Fruit fly (Drosophila melanogaster) whole organism, embryonic: ENCODE data around the gene CG9286.
A peak's percentile ranks its signal among the peaks of the same experiment; 100 is the strongest.

ENCODE experiments used
- BtbVII ChIP-seq: fragments of 200-800 bp; sonication (Bioruptor generic); optimal IDR thresholded peaks from 3 replicates; lab custom pipeline; 2017; ENCODE audit warnings: missing biosample characterization, mild to moderate bottlenecking, missing genetic modification characterization
- CG10147 ChIP-seq: fragments of 200-800 bp; sonication (Bioruptor generic); optimal IDR thresholded peaks from 2 replicates; lab custom pipeline; 2019; ENCODE audit warnings: missing biosample characterization, mild to moderate bottlenecking, missing genetic modification characterization, moderate library complexity
- CG10267 ChIP-seq: fragments of 200-800 bp; sonication (Bioruptor generic); optimal IDR thresholded peaks from 2 replicates; lab custom pipeline; 2018; ENCODE audit warnings: missing biosample characterization, mild to moderate bottlenecking, missing genetic modification characterization, moderate library complexity
- CG10979 ChIP-seq: fragments of 200-800 bp; sonication (Bioruptor generic); optimal IDR thresholded peaks from 2 replicates; lab custom pipeline; 2018; ENCODE audit warnings: missing biosample characterization, mild to moderate bottlenecking, missing genetic modification characterization, moderate library complexity
- CG11093 ChIP-seq: fragments of 200-800 bp; sonication (Bioruptor generic); IDR thresholded peaks from 3 replicates; pipeline ENCODE4 v1.3.6; 2022; ENCODE audit warnings: missing biosample characterization, missing genetic modification characterization
- CG11695 ChIP-seq: fragments of 200-800 bp; sonication (Bioruptor generic); IDR thresholded peaks from 3 replicates; pipeline ENCODE4 v1.3.6; 2022; ENCODE audit warnings: missing biosample characterization, missing genetic modification characterization
- CG11723 ChIP-seq: fragments of 200-800 bp; sonication (Bioruptor generic); optimal IDR thresholded peaks from 2 replicates; lab custom pipeline; 2017; ENCODE audit warnings: missing biosample characterization, mild to moderate bottlenecking, missing genetic modification characterization
- CG12659 ChIP-seq: fragments of 200-800 bp; sonication (Bioruptor generic); optimal IDR thresholded peaks from 3 replicates; lab custom pipeline; 2017; ENCODE audit warnings: mild to moderate bottlenecking, missing biosample characterization, missing genetic modification reagents, missing genetic modification characterization
- CG13775 ChIP-seq: fragments of 200-800 bp; sonication (Bioruptor generic); optimal IDR thresholded peaks from 3 replicates; lab custom pipeline; 2017; ENCODE audit warnings: missing biosample characterization, mild to moderate bottlenecking, missing genetic modification characterization
- CG15696 ChIP-seq: fragments of 200-800 bp; sonication (Bioruptor generic); optimal IDR thresholded peaks from 2 replicates; lab custom pipeline; 2019; ENCODE audit warnings: missing biosample characterization, mild to moderate bottlenecking, missing genetic modification characterization, moderate library complexity
- CG17359 ChIP-seq: fragments of 200-800 bp; sonication (Bioruptor generic); optimal IDR thresholded peaks from 3 replicates; lab custom pipeline; 2018; ENCODE audit warnings: missing biosample characterization, mild to moderate bottlenecking, missing genetic modification characterization, moderate library complexity
- CG18262 ChIP-seq: fragments of 200-800 bp; optimal IDR thresholded peaks from 3 replicates; lab custom pipeline; 2019; ENCODE audit warnings: missing biosample characterization, mild to moderate bottlenecking, missing genetic modification characterization, moderate library complexity
- CG2712 ChIP-seq: fragments of 200-800 bp; optimal IDR thresholded peaks from 3 replicates; lab custom pipeline; 2019; ENCODE audit warnings: missing biosample characterization, mild to moderate bottlenecking, missing genetic modification characterization, moderate library complexity
- CG31224 ChIP-seq: fragments of 200-800 bp; sonication (Bioruptor generic); IDR thresholded peaks from 2 replicates; pipeline ENCODE4 v1.3.6; 2022; ENCODE audit warnings: missing biosample characterization, missing genetic modification characterization
- CG4404 ChIP-seq: fragments of 200-800 bp; sonication (Bioruptor generic); IDR thresholded peaks from 2 replicates; pipeline ENCODE4 v1.3.6; 2022; ENCODE audit warnings: missing biosample characterization, missing genetic modification characterization
- CG6791 ChIP-seq: fragments of 200-800 bp; sonication (Bioruptor generic); IDR thresholded peaks from 3 replicates; pipeline ENCODE4 v1.3.6; 2022; ENCODE audit warnings: missing biosample characterization, missing genetic modification characterization; ENCODE audit not compliant: partially characterized antibody
- CG8388 ChIP-seq: fragments of 200-800 bp; sonication (Bioruptor generic); optimal IDR thresholded peaks from 2 replicates; lab custom pipeline; 2019; ENCODE audit warnings: missing biosample characterization, mild to moderate bottlenecking, missing genetic modification characterization, moderate library complexity
- CG8478 ChIP-seq: fragments of >200 bp; optimal IDR thresholded peaks from 2 replicates; lab custom pipeline; 2018
- CG8765 ChIP-seq: fragments of 200-800 bp; sonication (Bioruptor generic); IDR thresholded peaks from 2 replicates; pipeline ENCODE4 v1.3.6; 2022; ENCODE audit warnings: missing biosample characterization, missing genetic modification characterization
- CG9727 ChIP-seq: fragments of 200-800 bp; sonication (Bioruptor generic); optimal IDR thresholded peaks from 3 replicates; lab custom pipeline; 2017; ENCODE audit warnings: missing biosample characterization, mild to moderate bottlenecking, missing genetic modification characterization
- D19A ChIP-seq: fragments of 200-800 bp; optimal IDR thresholded peaks from 3 replicates; lab custom pipeline; 2019; ENCODE audit warnings: missing biosample characterization, mild to moderate bottlenecking, missing genetic modification characterization, moderate library complexity
- Doc2 ChIP-seq: fragments of 200-800 bp; sonication (Bioruptor generic); IDR thresholded peaks from 2 replicates; pipeline ENCODE4 v1.3.6; 2022; ENCODE audit warnings: missing biosample characterization, missing genetic modification characterization
- Fer1 ChIP-seq: fragments of 200-800 bp; sonication (Bioruptor generic); optimal IDR thresholded peaks from 2 replicates; lab custom pipeline; 2017; ENCODE audit warnings: missing biosample characterization, mild to moderate bottlenecking, missing genetic modification characterization
- Fer3 ChIP-seq: fragments of 200-800 bp; sonication (Bioruptor generic); optimal IDR thresholded peaks from 2 replicates; lab custom pipeline; 2018; ENCODE audit warnings: missing biosample characterization, mild to moderate bottlenecking, missing genetic modification characterization, moderate library complexity
- Hr51 ChIP-seq, 2 experiments: fragments of 200-800 bp; sonication (Bioruptor generic); optimal IDR thresholded peaks; 2 replicates in 1 of 2; 3 replicates in 1 of 2; lab custom pipeline; 2016 to 2018; ENCODE audit warnings: missing biosample characterization in 2 of 2, missing genetic modification characterization in 2 of 2, mild to moderate bottlenecking in 1 of 2, moderate library complexity in 1 of 2
- Ptx1 ChIP-seq: fragments of 200-800 bp; sonication (Bioruptor generic); IDR thresholded peaks from 2 replicates; pipeline ENCODE4 v1.3.6; 2022; ENCODE audit warnings: missing biosample characterization, missing genetic modification characterization
- Vsx1 ChIP-seq: fragments of 200-800 bp; sonication (Bioruptor generic); optimal IDR thresholded peaks from 2 replicates; lab custom pipeline; 2017; ENCODE audit warnings: missing biosample characterization, mild to moderate bottlenecking, missing genetic modification characterization, missing genetic modification reagents
- ara ChIP-seq: fragments of 200-800 bp; sonication (Bioruptor generic); IDR thresholded peaks from 2 replicates; pipeline ENCODE4 v1.3.6; 2022; ENCODE audit warnings: missing biosample characterization, missing genetic modification characterization
- az2 ChIP-seq: fragments of 200-800 bp; sonication (Bioruptor generic); optimal IDR thresholded peaks from 3 replicates; lab custom pipeline; 2016; ENCODE audit warnings: missing biosample characterization, missing genetic modification characterization
- bbx ChIP-seq: fragments of 200-800 bp; sonication (Bioruptor generic); IDR thresholded peaks from 2 replicates; pipeline ENCODE4 v1.3.6; 2022; ENCODE audit warnings: missing biosample characterization, missing genetic modification characterization; ENCODE audit not compliant: partially characterized antibody
- caup ChIP-seq: fragments of 200-800 bp; sonication (Bioruptor generic); optimal IDR thresholded peaks from 3 replicates; lab custom pipeline; 2017; ENCODE audit warnings: missing biosample characterization, mild to moderate bottlenecking, missing genetic modification characterization, moderate library complexity; ENCODE audit not compliant: severe bottlenecking
- dmrt11E ChIP-seq: fragments of 200-800 bp; sonication (Bioruptor generic); optimal IDR thresholded peaks from 3 replicates; lab custom pipeline; 2018; ENCODE audit warnings: missing biosample characterization, mild to moderate bottlenecking, missing genetic modification characterization, moderate library complexity
- dpn ChIP-seq, 2 experiments: fragments of 200-800 bp; sonication (Bioruptor generic); optimal IDR thresholded peaks; 3 replicates each; lab custom pipeline; 2016; ENCODE audit warnings: missing biosample characterization in 2 of 2, missing genetic modification characterization in 2 of 2
- dysf ChIP-seq: fragments of 200-800 bp; sonication (Bioruptor generic); IDR thresholded peaks from 3 replicates; pipeline ENCODE4 v1.3.6; 2022; ENCODE audit warnings: missing biosample characterization, missing genetic modification characterization
- hb ChIP-seq: fragments of 200-800 bp; sonication (Bioruptor generic); IDR thresholded peaks from 3 replicates; pipeline ENCODE4 v1.3.6; 2022; ENCODE audit warnings: missing biosample characterization, missing genetic modification characterization; ENCODE audit not compliant: partially characterized antibody
- hkb ChIP-seq, 2 experiments: fragments of 200-800 bp in 1 of 2; fragments of >200 bp in 1 of 2; sonication (Bioruptor generic) in 1 of 2; IDR thresholded peaks in 1 of 2; optimal IDR thresholded peaks in 1 of 2; 2 replicates each; pipeline versions ENCODE4 v1.3.6 to Lab custom; 2017 to 2022; ENCODE audit warnings: missing biosample characterization in 1 of 2, missing genetic modification characterization in 1 of 2
- lilli ChIP-seq: fragments of 200-800 bp; sonication (Bioruptor generic); optimal IDR thresholded peaks from 3 replicates; lab custom pipeline; 2016; ENCODE audit warnings: missing biosample characterization, missing genetic modification characterization
- mirr ChIP-seq: fragments of 200-800 bp; sonication (Bioruptor generic); optimal IDR thresholded peaks from 3 replicates; lab custom pipeline; 2018; ENCODE audit warnings: missing biosample characterization, mild to moderate bottlenecking, missing genetic modification characterization
- nom ChIP-seq: fragments of 200-800 bp; sonication (Bioruptor generic); optimal IDR thresholded peaks from 2 replicates; lab custom pipeline; 2017; ENCODE audit warnings: missing biosample characterization, missing genetic modification characterization, mild to moderate bottlenecking, moderate library complexity, missing genetic modification reagents
- pros ChIP-seq: fragments of 200-800 bp; sonication (Bioruptor generic); optimal IDR thresholded peaks from 3 replicates; lab custom pipeline; 2019; ENCODE audit warnings: missing biosample characterization, mild to moderate bottlenecking, missing genetic modification characterization, moderate library complexity
- sens ChIP-seq: fragments of 200-800 bp; sonication (Bioruptor generic); peaks from one replicate; lab custom pipeline; 2016; ENCODE audit warnings: missing biosample characterization, missing genetic modification characterization
- tap ChIP-seq: fragments of 200-800 bp; optimal IDR thresholded peaks from 3 replicates; lab custom pipeline; 2019; ENCODE audit warnings: missing biosample characterization, mild to moderate bottlenecking, missing genetic modification characterization, moderate library complexity
- tin ChIP-seq: fragments of 200-800 bp; sonication (Bioruptor generic); optimal IDR thresholded peaks from 3 replicates; lab custom pipeline; 2016; ENCODE audit warnings: missing biosample characterization, missing genetic modification characterization
- tll ChIP-seq, 2 experiments: fragments of 200-800 bp in 1 of 2; fragments of >200 bp in 1 of 2; sonication (Bioruptor generic) in 1 of 2; optimal IDR thresholded peaks; 2 replicates each; lab custom pipeline; 2017 to 2019; ENCODE audit warnings: missing biosample characterization in 2 of 2, missing genetic modification characterization in 2 of 2, mild to moderate bottlenecking in 1 of 2, moderate library complexity in 1 of 2
- unc-4 ChIP-seq: fragments of 200-800 bp; sonication (Bioruptor generic); IDR thresholded peaks from 2 replicates; pipeline ENCODE4 v1.3.6; 2022; ENCODE audit warnings: missing biosample characterization, missing genetic modification characterization; ENCODE audit not compliant: partially characterized antibody
- zf30C ChIP-seq: fragments of 200-800 bp; sonication (Bioruptor generic); optimal IDR thresholded peaks from 3 replicates; lab custom pipeline; 2018; ENCODE audit warnings: missing biosample characterization, mild to moderate bottlenecking, missing genetic modification characterization

CG9286 gene

dm6 chr3R:13799567-13800429 is 19.0 kb downstream of the CG9286 start (continued):
- TF ChIP-seq lilli (GFP tag; lab: Kevin White, UChicago) (no peak), D19A (tag; lab: Kevin White, UChicago) (peak; percentile 44), Doc2 (GFP tag; lab: Robert Waterston, UW) (no peak), Fer1 (peak; percentile 3), CG11723 (GFP tag; lab: Kevin White, UChicago) (no peak), dysf (GFP tag; lab: Robert Waterston, UW) (0 out of 3 replicates have a peak, but pooled peaks have one; percentile 17), caup (peak; percentile 18), CG11695 (no peak), CG6791 (0 out of 3 replicates have a peak, but pooled peaks have one; percentile 14), unc-4 (GFP tag; lab: Robert Waterston, UW) (0 out of 2 replicates have a peak, but pooled peaks have one; percentile 17), mirr (GFP tag; lab: Kevin White, UChicago) (peak; percentile 38), hb (GFP tag; lab: Robert Waterston, UW) (no peak), CG8765 (no peak), Fer3 (tag; lab: Kevin White, UChicago) (peak; percentile 10), pros (GFP tag; lab: Kevin White, UChicago) (peak; percentile 19), CG11093 (GFP tag; lab: Robert Waterston, UW) (peak; percentile 22; the same call in 1 of the 3 replicates), CG10147 (GFP tag; lab: Kevin White, UChicago) (no peak), dmrt11E (tag; lab: Kevin White, UChicago) (peak; percentile 76), CG18262 (tag; lab: Kevin White, UChicago) (peak; percentile 72), Vsx1 (GFP tag; lab: Kevin White, UChicago) (peak; percentile 13), dpn (GFP tag; optimal IDR thresholded peaks at IDR 0.05; lab: Kevin White, UChicago) (peak in 1 of 2 experiments; percentile 3), tap (tag; lab: Kevin White, UChicago) (peak; percentile 25), az2 (GFP tag; lab: Kevin White, UChicago) (peak; percentile 49), CG17359 (peak; percentile 4), CG10979 (tag; lab: Kevin White, UChicago) (peak; percentile 72), CG4404 (GFP tag; lab: Robert Waterston, UW) (peak; percentile 41), sens (GFP tag; lab: Kevin White, UChicago) (peak; percentile 54), hkb (optimal IDR thresholded peaks at IDR 0.05; lab: Kevin White, UChicago) (no peak), hkb (GFP tag; IDR thresholded peaks at IDR 0.05; lab: Robert Waterston, UW) (0 out of 2 replicates have a peak, but pooled peaks have one; percentile 25), CG8388 (GFP tag; lab: Kevin White, UChicago) (peak; percentile 40), ara (GFP tag; lab: Robert Waterston, UW) (no peak), bbx (GFP tag; lab: Robert Waterston, UW) (no peak), CG10267 (tag; lab: Kevin White, UChicago) (peak; percentile 72), CG2712 (tag; lab: Kevin White, UChicago) (peak; percentile 75), CG9727 (GFP tag; lab: Kevin White, UChicago) (peak; percentile 82), Ptx1 (0 out of 2 replicates have a peak, but pooled peaks have one; percentile 18), tll (GFP tag; optimal IDR thresholded peaks at IDR 0.05; lab: Kevin White, UChicago) (no peak), CG8478 (lab: Kevin White, UChicago) (no peak), Hr51 (GFP tag; optimal IDR thresholded peaks at IDR 0.05; lab: Kevin White, UChicago) (peak in 1 of 2 experiments; percentile 60), BtbVII (peak; percentile 22), nom (GFP tag; lab: Kevin White, UChicago) (no peak), tin (GFP tag; lab: Kevin White, UChicago) (peak; percentile 27), zf30C (GFP tag; lab: Kevin White, UChicago) (peak; percentile 83), CG12659 (GFP tag; lab: Kevin White, UChicago) (peak; percentile 27), CG15696 (tag; lab: Kevin White, UChicago) (peak; percentile 80), CG13775 (peak; percentile 60), CG31224 (GFP tag; lab: Robert Waterston, UW) (peak; percentile 90)
